Worm (Caenorhabditis elegans): ENCODE results near the gene tbc-11.

ce11 chrX:926125-926524 lies 1.4 kb downstream of the tbc-11 start:
- TF ChIP-seq nfya-1 (tag; optimal IDR thresholded peaks at IDR 0.05) (no peak), hlh-8 (tag; optimal IDR thresholded peaks at IDR 0.05) (no peak), C38D4.7 (GFP tag; optimal IDR thresholded peaks at IDR 0.05) (no peak)
